Worm (Caenorhabditis elegans) whole organism, young adult: ENCODE data around the gene Y17D7B.4.

ENCODE experiments used
- B0261.1 ChIP-seq: sonication (generic microtip); optimal IDR thresholded peaks from 2 replicates; lab custom pipeline; 2016; ENCODE audit warnings: mild to moderate bottlenecking, missing genetic modification characterization, moderate library complexity, missing compliant biosample characterization
- F39B2.1 ChIP-seq: fragments of 200-800 bp; sonication (Bioruptor generic); IDR thresholded peaks from 2 replicates; pipeline ENCODE4 v1.3.6; 2022; ENCODE audit warnings: missing genetic modification reagents, missing genetic modification characterization, missing compliant biosample characterization
- F49E8.2 ChIP-seq: sonication (generic microtip); optimal IDR thresholded peaks from 3 replicates; lab custom pipeline; 2017; ENCODE audit warnings: missing genetic modification characterization, mild to moderate bottlenecking, missing compliant biosample characterization, antibody characterized with exemption, moderate library complexity; ENCODE audit not compliant: insufficient read depth
- F52B5.7 ChIP-seq: sonication (generic microtip); optimal IDR thresholded peaks from 2 replicates; lab custom pipeline; 2016; ENCODE audit warnings: mild to moderate bottlenecking, missing genetic modification characterization, missing compliant biosample characterization
- Y67H2A.10 ChIP-seq: fragments of 200-800 bp; sonication (Bioruptor generic); conservative IDR thresholded peaks from 2 replicates; pipeline ENCODE4 v1.3.6; 2022; ENCODE audit warnings: missing genetic modification reagents, missing genetic modification characterization, missing compliant biosample characterization
- ZK185.1 ChIP-seq: sonication (generic microtip); optimal IDR thresholded peaks from 2 replicates; lab custom pipeline; 2016; ENCODE audit warnings: mild to moderate bottlenecking, missing genetic modification characterization, missing compliant biosample characterization; ENCODE audit not compliant: poor library complexity, severe bottlenecking
- aptf-3 ChIP-seq: fragments of 200-800 bp; sonication (Bioruptor generic); IDR thresholded peaks from 2 replicates; pipeline ENCODE4 v1.3.6; 2022; ENCODE audit warnings: missing genetic modification characterization, missing compliant biosample characterization
- athp-1 ChIP-seq: sonication (generic microtip); optimal IDR thresholded peaks from 2 replicates; lab custom pipeline; 2017; ENCODE audit warnings: mild to moderate bottlenecking, missing genetic modification characterization, missing compliant biosample characterization
- attf-3 ChIP-seq: fragments of 200-800 bp; sonication (Bioruptor generic); conservative IDR thresholded peaks from 2 replicates; pipeline ENCODE4 v1.3.6; 2022; ENCODE audit warnings: missing genetic modification reagents, missing genetic modification characterization, missing compliant biosample characterization
- bed-2 ChIP-seq: fragments of 200-800 bp; sonication (Bioruptor generic); IDR thresholded peaks from 2 replicates; pipeline ENCODE4 v1.3.6; 2022; ENCODE audit warnings: missing genetic modification reagents, missing genetic modification characterization, missing compliant biosample characterization
- cebp-1 ChIP-seq, 2 experiments: fragments of 200-800 bp in 1 of 2; sonication (Bioruptor generic) in 1 of 2; sonication (generic microtip) in 1 of 2; IDR thresholded peaks in 1 of 2; optimal IDR thresholded peaks in 1 of 2; 2 replicates each; pipeline versions ENCODE4 v1.3.6 to Lab custom; 2017 to 2022; ENCODE audit warnings: missing compliant biosample characterization in 2 of 2, missing genetic modification characterization in 2 of 2, mild to moderate bottlenecking in 1 of 2, missing genetic modification reagents in 1 of 2, moderate library complexity in 1 of 2
- die-1 ChIP-seq: sonication (generic microtip); optimal IDR thresholded peaks from 2 replicates; lab custom pipeline; 2016; ENCODE audit warnings: missing genotype, mild to moderate bottlenecking, missing genetic modification characterization, missing compliant biosample characterization
- dox-1 ChIP-seq: fragments of 200-800 bp; sonication (Bioruptor generic); IDR thresholded peaks from 2 replicates; pipeline ENCODE4 v1.3.6; 2022; ENCODE audit warnings: missing genetic modification reagents, missing genetic modification characterization, missing compliant biosample characterization
- egl-18 ChIP-seq: fragments of 200-800 bp; sonication (Bioruptor generic); IDR thresholded peaks from 2 replicates; pipeline ENCODE4 v1.3.6; 2022; ENCODE audit warnings: missing genetic modification reagents, missing genetic modification characterization, missing compliant biosample characterization
- hmg-1.2 ChIP-seq: fragments of 200-800 bp; sonication (Bioruptor generic); IDR thresholded peaks from 2 replicates; pipeline ENCODE4 v1.3.6; 2022; ENCODE audit warnings: missing genetic modification reagents, missing genetic modification characterization, missing compliant biosample characterization
- lin-26 ChIP-seq: fragments of 200-800 bp; sonication (Bioruptor generic); IDR thresholded peaks from 2 replicates; pipeline ENCODE4 v1.3.6; 2022; ENCODE audit warnings: missing genetic modification reagents, missing genetic modification characterization, missing compliant biosample characterization
- lin-35 ChIP-seq, 3 experiments: fragments of 150-350 bp in 2 of 3; sonication (generic microtip) in 1 of 3; optimal IDR thresholded peaks; 2 replicates each; lab custom pipeline; 2014 to 2018; ENCODE audit warnings: missing biosample characterization in 3 of 3, missing genetic modification characterization in 3 of 3, missing genetic modification reagents in 3 of 3
- lin-40 ChIP-seq: sonication (generic microtip); optimal IDR thresholded peaks from 2 replicates; lab custom pipeline; 2016; ENCODE audit warnings: missing genetic modification characterization, mild to moderate bottlenecking, missing compliant biosample characterization, missing genotype, missing genetic modification reagents
- lin-54 ChIP-seq: fragments of 200-800 bp; sonication (Bioruptor generic); optimal IDR thresholded peaks from 2 replicates; lab custom pipeline; 2018; ENCODE audit warnings: mild to moderate bottlenecking, missing genetic modification characterization, missing compliant biosample characterization
- lir-1 ChIP-seq: fragments of 200-800 bp; sonication (Bioruptor generic); conservative IDR thresholded peaks from 2 replicates; pipeline ENCODE4 v1.3.6; 2022; ENCODE audit warnings: missing genetic modification reagents, missing genetic modification characterization, missing compliant biosample characterization
- lsl-1 ChIP-seq: fragments of 200-800 bp; sonication (Bioruptor generic); optimal IDR thresholded peaks from 2 replicates; lab custom pipeline; 2018; ENCODE audit warnings: mild to moderate bottlenecking, missing genetic modification characterization, moderate library complexity, missing compliant biosample characterization
- madf-3 ChIP-seq: fragments of 200-800 bp; sonication (Bioruptor generic); IDR thresholded peaks from 2 replicates; pipeline ENCODE4 v1.3.6; 2022; ENCODE audit warnings: missing genetic modification reagents, missing genetic modification characterization, missing compliant biosample characterization
- nfya-2 ChIP-seq: fragments of 200-800 bp; sonication (Bioruptor generic); IDR thresholded peaks from 2 replicates; pipeline ENCODE4 v1.3.6; 2022; ENCODE audit warnings: missing genetic modification reagents, missing genetic modification characterization, missing compliant biosample characterization
- nfyb-1 ChIP-seq: fragments of 200-800 bp; sonication (Bioruptor generic); IDR thresholded peaks from 2 replicates; pipeline ENCODE4 v1.3.6; 2022; ENCODE audit warnings: missing genetic modification reagents, missing genetic modification characterization, missing compliant biosample characterization
- nhr-80 ChIP-seq: sonication (generic microtip); optimal IDR thresholded peaks from 2 replicates; lab custom pipeline; 2016; ENCODE audit warnings: missing genetic modification characterization, missing compliant biosample characterization
- pha-4 ChIP-seq: fragments of 150-350 bp; sonication (generic microtip); optimal IDR thresholded peaks from 2 replicates; lab custom pipeline; 2014; ENCODE audit warnings: missing biosample characterization, missing genetic modification reagents, missing genetic modification characterization
- rpc-1 ChIP-seq, 2 experiments: fragments of 150-350 bp in 1 of 2; sonication (generic microtip) in 1 of 2; optimal IDR thresholded peaks; 2 replicates each; lab custom pipeline; 2014 to 2018; ENCODE audit warnings: missing biosample characterization in 1 of 2, missing genetic modification characterization in 1 of 2, missing genetic modification reagents in 1 of 2, missing genotype in 1 of 2
- snpc-4 ChIP-seq, 5 experiments: fragments of 150-350 bp in 1 of 5; sonication (generic microtip) in 4 of 5; optimal IDR thresholded peaks; 2 replicates each; lab custom pipeline; 2014 to 2018; ENCODE audit warnings: missing genetic modification characterization in 5 of 5, missing biosample characterization in 3 of 5, antibody characterized with exemption in 2 of 5, mild to moderate bottlenecking in 2 of 5, missing compliant biosample characterization in 2 of 5, missing genotype in 2 of 5, moderate library complexity in 2 of 5, missing genetic modification reagents in 1 of 5
- tbp1 ChIP-seq: fragments of 200-800 bp; sonication (Bioruptor generic); optimal IDR thresholded peaks from 2 replicates; lab custom pipeline; 2018; ENCODE audit warnings: mild to moderate bottlenecking, missing genetic modification characterization, missing compliant biosample characterization
- zfh-2 ChIP-seq: fragments of 200-800 bp; sonication (Bioruptor generic); conservative IDR thresholded peaks from 2 replicates; pipeline ENCODE4 v1.3.6; 2022; ENCODE audit warnings: missing genetic modification reagents, missing genetic modification characterization, missing compliant biosample characterization
- ztf-25 ChIP-seq: fragments of 200-800 bp; sonication (Bioruptor generic); IDR thresholded peaks from 2 replicates; pipeline ENCODE4 v1.3.6; 2022; ENCODE audit warnings: missing genetic modification reagents, missing genetic modification characterization, missing compliant biosample characterization
- ztf-3 ChIP-seq: fragments of 200-800 bp; sonication (Bioruptor generic); optimal IDR thresholded peaks from 2 replicates; lab custom pipeline; 2018; ENCODE audit warnings: mild to moderate bottlenecking, missing genetic modification characterization, missing compliant biosample characterization
- ztf-6 ChIP-seq: fragments of 200-800 bp; sonication (Bioruptor generic); IDR thresholded peaks from 2 replicates; pipeline ENCODE4 v1.3.6; 2022; ENCODE audit warnings: missing genetic modification reagents, missing genetic modification characterization, missing compliant biosample characterization

Gene Y17D7B.4

ce11 chrV:18783474-18783873 is 7.0 kb upstream of the Y17D7B.4 start, which contains the start of gene Y17D7B.10:
Gene Y17D7B.10 (plus strand): TSS chrV:18783716.
- no peak for TF ChIP-seq F49E8.2 (tag; lab: Kevin White, UChicago)
- no peak for TF ChIP-seq hmg-1.2 (GFP tag; lab: Robert Waterston, UW)
- no peak for TF ChIP-seq pha-4 (tag; lab: Kevin White, UChicago)
- TF ChIP-seq, all 124 proteins: peak for 0

ce11 chrV:18782747-18783146 is 6.3 kb upstream of the Y17D7B.4 start:
- TF ChIP-seq aptf-3 (GFP tag; lab: Robert Waterston, UW) = no peak
- no peak for TF ChIP-seq athp-1 (tag; lab: Kevin White, UChicago)
- no peak for TF ChIP-seq ZK185.1 (tag; lab: Kevin White, UChicago)
- no peak for TF ChIP-seq ztf-3
- peak; percentile 27; the same call in 1 of the 2 replicates for TF ChIP-seq hmg-1.2 (GFP tag; lab: Robert Waterston, UW)
- no peak for TF ChIP-seq cebp-1 (GFP tag; IDR thresholded peaks at IDR 0.05; lab: Robert Waterston, UW)
- TF ChIP-seq cebp-1 (tag; optimal IDR thresholded peaks at IDR 0.05; lab: Kevin White, UChicago) = peak; percentile 32
- TF ChIP-seq lin-26 (GFP tag; lab: Robert Waterston, UW) = no peak
- TF ChIP-seq nhr-80 (tag; lab: Kevin White, UChicago) = peak; percentile 76
- no peak for TF ChIP-seq madf-3
- TF ChIP-seq F52B5.7 (tag; lab: Kevin White, UChicago) = no peak
- TF ChIP-seq Y67H2A.10 (GFP tag; lab: Robert Waterston, UW) = no peak
- TF ChIP-seq snpc-4 (GFP tag; optimal IDR thresholded peaks at IDR 0.05; lab: Kevin White, UChicago) = no peak
- peak in 1 of 4 experiments; percentile 15 for TF ChIP-seq snpc-4 (tag; optimal IDR thresholded peaks at IDR 0.05; lab: Kevin White, UChicago)
- no peak for TF ChIP-seq egl-18
- TF ChIP-seq lsl-1 (GFP tag; lab: Kevin White, UChicago) = no peak
- peak; percentile 61 for TF ChIP-seq dox-1 (GFP tag; lab: Robert Waterston, UW)
- no peak for TF ChIP-seq lin-54 (GFP tag; lab: Kevin White, UChicago)
- peak; percentile 48 for TF ChIP-seq zfh-2 (GFP tag; lab: Robert Waterston, UW)
- TF ChIP-seq nfyb-1 = no peak
- no peak for TF ChIP-seq F49E8.2 (tag; lab: Kevin White, UChicago)
- TF ChIP-seq lin-40 (tag; lab: Kevin White, UChicago) = no peak
- peak in 1 of 3 experiments; percentile 15 for TF ChIP-seq lin-35 (GFP tag; optimal IDR thresholded peaks at IDR 0.05; lab: Kevin White, UChicago)
- TF ChIP-seq nfya-2 = no peak
- no peak for TF ChIP-seq lir-1

ce11 chrV:18780605-18781004 is 4.1 kb upstream of the Y17D7B.4 start:
- no peak for TF ChIP-seq ztf-25 (GFP tag; lab: Robert Waterston, UW)
- TF ChIP-seq attf-3 (GFP tag; lab: Robert Waterston, UW) = no peak
- peak; percentile 25 for TF ChIP-seq rpc-1 (optimal IDR thresholded peaks at IDR 0.05; lab: Kevin White, UChicago)
- TF ChIP-seq rpc-1 (tag; optimal IDR thresholded peaks at IDR 0.05; lab: Kevin White, UChicago) = peak; percentile 68
- no peak for TF ChIP-seq die-1 (tag; lab: Kevin White, UChicago)
- no peak for TF ChIP-seq bed-2 (GFP tag; lab: Robert Waterston, UW)
- peak; percentile 3 for TF ChIP-seq B0261.1
- TF ChIP-seq tbp1 (GFP tag; lab: Kevin White, UChicago) = peak; percentile 73
- no peak for TF ChIP-seq ztf-6 (GFP tag; lab: Robert Waterston, UW)
- TF ChIP-seq F39B2.1 = no peak
